Worm (Caenorhabditis elegans): ENCODE measurements around the gene Y6E2A.10.

DNA sequence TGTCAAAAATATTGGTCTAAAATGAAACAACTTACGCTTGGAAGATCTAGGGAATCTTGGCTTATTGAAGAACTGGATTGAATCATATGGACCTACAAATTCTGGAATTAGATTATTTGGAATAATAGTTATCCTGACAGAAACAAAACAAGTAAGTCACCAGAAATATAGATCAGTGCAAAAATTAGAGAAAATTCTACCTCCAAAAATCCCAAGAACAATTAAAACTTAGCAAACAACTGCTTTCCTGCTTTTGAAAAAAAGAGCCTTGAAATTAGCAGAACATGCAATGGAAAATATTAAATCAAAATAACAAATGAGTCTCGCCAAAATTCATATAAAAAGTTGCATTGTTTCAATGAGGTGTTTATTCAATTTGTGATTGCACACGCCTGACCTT lies 42.8 kb upstream of the Y6E2A.10 start, which contains the start of gene nhr-60:
- TF ChIP-seq nhr-28 (tag; optimal IDR thresholded peaks at IDR 0.05) (no peak), nhr-12 (tag; optimal IDR thresholded peaks at IDR 0.05) (no peak), unc-62 (GFP tag; optimal IDR thresholded peaks at IDR 0.05) (no peak)

Measured in whole organism, mixed stage, embryonic.